Fruit fly (Drosophila melanogaster) whole organism, pupa: Measurements from ENCODE around the gene sea.

Source experiments
- CG10348 ChIP-seq: fragments of 200-800 bp; sonication (Bioruptor generic); IDR thresholded peaks from 2 replicates; pipeline ENCODE4 v1.3.6; 2022; ENCODE audit warnings: missing biosample characterization, missing genetic modification characterization
- CG12605 ChIP-seq: fragments of 200-800 bp; sonication (Bioruptor generic); IDR thresholded peaks from 2 replicates; pipeline ENCODE4 v1.3.6; 2022; ENCODE audit warnings: missing biosample characterization, missing genetic modification characterization
- CG13204 ChIP-seq: fragments of 200-800 bp; sonication (Bioruptor generic); optimal IDR thresholded peaks from 2 replicates; lab custom pipeline; 2018; ENCODE audit warnings: missing biosample characterization, mild to moderate bottlenecking, missing genetic modification characterization, moderate library complexity
- CG14655 ChIP-seq: fragments of 200-800 bp; sonication (Bioruptor generic); optimal IDR thresholded peaks from 3 replicates; lab custom pipeline; 2017; ENCODE audit warnings: mild to moderate bottlenecking, missing biosample characterization, missing genetic modification reagents, missing genetic modification characterization
- CG15710 ChIP-seq: fragments of 200-800 bp; sonication (Bioruptor generic); optimal IDR thresholded peaks from 2 replicates; lab custom pipeline; 2018; ENCODE audit warnings: missing biosample characterization, mild to moderate bottlenecking, missing genetic modification characterization, moderate library complexity
- CG17806 ChIP-seq: fragments of 200-800 bp; sonication (Bioruptor generic); optimal IDR thresholded peaks from 2 replicates; lab custom pipeline; 2018; ENCODE audit warnings: missing biosample characterization, mild to moderate bottlenecking, missing genetic modification characterization, moderate library complexity
- CG32121 ChIP-seq: fragments of 200-800 bp; sonication (Bioruptor generic); IDR thresholded peaks from 2 replicates; pipeline ENCODE4 v1.3.6; 2022; ENCODE audit warnings: missing biosample characterization, missing genetic modification characterization
- CG34367 ChIP-seq: fragments of 200-800 bp; sonication (Bioruptor generic); optimal IDR thresholded peaks from 2 replicates; lab custom pipeline; 2018; ENCODE audit warnings: missing biosample characterization, mild to moderate bottlenecking, missing genetic modification characterization
- CG4496 ChIP-seq: fragments of 200-800 bp; sonication (Bioruptor generic); IDR thresholded peaks from 3 replicates; pipeline ENCODE4 v1.3.6; 2022; ENCODE audit warnings: missing biosample characterization, missing genetic modification characterization
- CG8159 ChIP-seq: fragments of 200-800 bp; sonication (Bioruptor generic); optimal IDR thresholded peaks from 3 replicates; lab custom pipeline; 2018; ENCODE audit warnings: missing biosample characterization, mild to moderate bottlenecking, missing genetic modification characterization, moderate library complexity
- CG8301 ChIP-seq: fragments of 200-800 bp; sonication (Bioruptor generic); optimal IDR thresholded peaks from 2 replicates; lab custom pipeline; 2018; ENCODE audit warnings: missing biosample characterization, mild to moderate bottlenecking, missing genetic modification characterization
- CG9948 ChIP-seq: fragments of 200-800 bp; sonication (Bioruptor generic); optimal IDR thresholded peaks from 2 replicates; lab custom pipeline; 2018; ENCODE audit warnings: missing biosample characterization, mild to moderate bottlenecking, missing genetic modification characterization, moderate library complexity
- D1 ChIP-seq: fragments of 200-800 bp; sonication (Bioruptor generic); optimal IDR thresholded peaks from 2 replicates; lab custom pipeline; 2018; ENCODE audit warnings: missing biosample characterization, mild to moderate bottlenecking, missing genetic modification characterization, moderate library complexity
- EcR ChIP-seq: fragments of 200-800 bp; sonication (Bioruptor generic); optimal IDR thresholded peaks from 3 replicates; lab custom pipeline; 2019; ENCODE audit warnings: missing biosample characterization, missing genetic modification characterization, mild to moderate bottlenecking, moderate library complexity, missing genetic modification reagents
- Ets98B ChIP-seq: fragments of 200-800 bp; sonication (Bioruptor generic); IDR thresholded peaks from 2 replicates; pipeline ENCODE4 v1.3.6; 2022; ENCODE audit warnings: missing biosample characterization, missing genetic modification characterization
- Pif1A ChIP-seq: fragments of 200-800 bp; sonication (Bioruptor generic); optimal IDR thresholded peaks from 3 replicates; lab custom pipeline; 2016; ENCODE audit warnings: missing biosample characterization, missing genetic modification characterization
- Pif1B ChIP-seq: fragments of 200-800 bp; sonication (Bioruptor generic); optimal IDR thresholded peaks from 3 replicates; lab custom pipeline; 2016; ENCODE audit warnings: missing biosample characterization, missing genetic modification characterization
- Snoo ChIP-seq: fragments of 200-800 bp; sonication (Bioruptor generic); optimal IDR thresholded peaks from 3 replicates; lab custom pipeline; 2017; ENCODE audit warnings: missing biosample characterization, mild to moderate bottlenecking, missing genetic modification characterization, inconsistent platforms
- fd96Ca ChIP-seq: fragments of 200-800 bp; sonication (Bioruptor generic); IDR thresholded peaks from 3 replicates; pipeline ENCODE4 v1.3.6; 2022; ENCODE audit warnings: missing biosample characterization, missing genetic modification characterization
- gl ChIP-seq: fragments of 200-800 bp; sonication (Bioruptor generic); optimal IDR thresholded peaks from 2 replicates; lab custom pipeline; 2018; ENCODE audit warnings: missing biosample characterization, mild to moderate bottlenecking, missing genetic modification characterization
- rn ChIP-seq: fragments of 200-800 bp; sonication (Bioruptor generic); IDR thresholded peaks from 2 replicates; pipeline ENCODE4 v1.3.6; 2022; ENCODE audit warnings: missing biosample characterization, missing genetic modification characterization

sea gene

dm6 chr3R:11603136-11603535 lies 36.3 kb upstream of the sea start:
- TF ChIP-seq CG17806 = no peak
- no peak for TF ChIP-seq fd96Ca
- no peak for TF ChIP-seq D1
- no peak for TF ChIP-seq CG34367 (tag; lab: Kevin White, UChicago)
- peak; percentile 70 for TF ChIP-seq EcR (GFP tag; lab: Kevin White, UChicago)
- TF ChIP-seq CG32121 (GFP tag; lab: Robert Waterston, UW) = no peak; the same call in 1 of the 2 replicates
- TF ChIP-seq, all 21 proteins: peak for 1

DNA sequence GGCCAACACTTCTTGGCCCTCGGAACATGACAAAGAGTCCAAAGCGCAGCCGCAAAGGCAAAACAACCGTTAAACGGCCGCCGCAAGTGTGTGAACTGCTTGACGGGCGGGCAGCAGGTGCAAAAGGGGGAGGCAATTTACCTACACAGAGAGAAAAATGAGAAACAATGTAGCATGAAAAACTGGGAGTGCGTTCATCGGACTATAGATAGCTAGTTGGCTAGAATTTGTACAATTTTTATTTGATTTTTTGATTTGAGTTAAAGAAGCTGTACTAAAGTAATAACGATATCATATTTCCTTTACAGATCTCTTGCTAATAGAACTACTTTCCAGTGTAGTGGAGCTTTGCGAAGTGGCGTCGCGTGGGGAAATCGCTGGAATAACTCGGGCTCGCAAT lies 28.7 kb upstream of the sea start:
- TF ChIP-seq Snoo (tag; lab: Kevin White, UChicago) (no peak), Pif1A (GFP tag; lab: Kevin White, UChicago) (no peak), CG32121 (GFP tag; lab: Robert Waterston, UW) (peak; percentile 62), CG13204 (GFP tag; lab: Kevin White, UChicago) (no peak), CG12605 (GFP tag; lab: Robert Waterston, UW) (peak; percentile 58), rn (0 out of 2 replicates have a peak, but pooled peaks have one; percentile 20), fd96Ca (peak; percentile 52; the same call in 2 of the 3 replicates), Ets98B (peak; percentile 75), CG15710 (tag; lab: Kevin White, UChicago) (peak; percentile 20), CG8301 (tag; lab: Kevin White, UChicago) (peak; percentile 49), CG17806 (peak; percentile 15), Pif1B (GFP tag; lab: Kevin White, UChicago) (no peak), CG4496 (GFP tag; lab: Robert Waterston, UW) (peak; percentile 82)

- peak; percentile 62 for TF ChIP-seq CG9948 (tag; lab: Kevin White, UChicago)
- TF ChIP-seq Ets98B = peak; percentile 13; the same call in 1 of the 2 replicates
- TF ChIP-seq EcR (GFP tag; lab: Kevin White, UChicago) = peak; percentile 32
- TF ChIP-seq CG14655 = no peak
- TF ChIP-seq, all 21 proteins: peak for 3
These were observed 23.0 kb upstream of the sea start, which contains the start of gene CG6791 for dm6 chr3R:11589764-11590358. Gene CG6791 (minus strand): TSS chr3R:11590146.

DNA sequence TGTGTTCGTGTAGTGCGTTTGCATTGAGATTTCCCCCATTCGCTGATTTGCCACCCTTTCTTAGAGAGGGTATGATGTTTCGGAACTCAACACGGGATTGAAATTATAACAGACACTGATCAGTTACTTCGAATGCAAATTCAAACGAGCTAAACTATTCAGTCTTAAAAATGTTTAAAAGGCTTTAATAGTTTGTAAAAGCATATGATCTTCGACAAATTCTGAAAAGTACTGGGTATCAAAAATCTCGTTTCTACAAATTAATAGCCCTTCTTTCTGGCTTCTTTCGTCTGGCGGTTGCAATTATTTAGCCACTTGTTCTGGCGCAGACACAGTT lies 15.4 kb upstream of the sea start:
- TF ChIP-seq CG34367 (tag; lab: Kevin White, UChicago) (peak; percentile 82), D1 (no peak), Pif1B (GFP tag; lab: Kevin White, UChicago) (no peak), CG17806 (peak; percentile 87), CG12605 (GFP tag; lab: Robert Waterston, UW) (no peak; the same call in none of the 2 replicates), CG8301 (tag; lab: Kevin White, UChicago) (peak; percentile 93), Pif1A (GFP tag; lab: Kevin White, UChicago) (no peak), CG9948 (tag; lab: Kevin White, UChicago) (peak; percentile 84), EcR (GFP tag; lab: Kevin White, UChicago) (no peak), CG8159 (tag; lab: Kevin White, UChicago) (peak; percentile 84), CG15710 (tag; lab: Kevin White, UChicago) (peak; percentile 81), CG13204 (GFP tag; lab: Kevin White, UChicago) (peak; percentile 51), CG4496 (GFP tag; lab: Robert Waterston, UW) (peak; percentile 96), CG32121 (GFP tag; lab: Robert Waterston, UW) (peak; percentile 95), rn (peak; percentile 67; the same call in 1 of the 2 replicates), Ets98B (peak; percentile 95), gl (peak; percentile 73), Snoo (tag; lab: Kevin White, UChicago) (no peak), fd96Ca (peak; percentile 95), CG10348 (GFP tag; lab: Robert Waterston, UW) (peak; percentile 63; the same call in 1 of the 2 replicates), CG14655 (no peak)
- TF ChIP-seq, all 21 proteins: peak for 14

DNA sequence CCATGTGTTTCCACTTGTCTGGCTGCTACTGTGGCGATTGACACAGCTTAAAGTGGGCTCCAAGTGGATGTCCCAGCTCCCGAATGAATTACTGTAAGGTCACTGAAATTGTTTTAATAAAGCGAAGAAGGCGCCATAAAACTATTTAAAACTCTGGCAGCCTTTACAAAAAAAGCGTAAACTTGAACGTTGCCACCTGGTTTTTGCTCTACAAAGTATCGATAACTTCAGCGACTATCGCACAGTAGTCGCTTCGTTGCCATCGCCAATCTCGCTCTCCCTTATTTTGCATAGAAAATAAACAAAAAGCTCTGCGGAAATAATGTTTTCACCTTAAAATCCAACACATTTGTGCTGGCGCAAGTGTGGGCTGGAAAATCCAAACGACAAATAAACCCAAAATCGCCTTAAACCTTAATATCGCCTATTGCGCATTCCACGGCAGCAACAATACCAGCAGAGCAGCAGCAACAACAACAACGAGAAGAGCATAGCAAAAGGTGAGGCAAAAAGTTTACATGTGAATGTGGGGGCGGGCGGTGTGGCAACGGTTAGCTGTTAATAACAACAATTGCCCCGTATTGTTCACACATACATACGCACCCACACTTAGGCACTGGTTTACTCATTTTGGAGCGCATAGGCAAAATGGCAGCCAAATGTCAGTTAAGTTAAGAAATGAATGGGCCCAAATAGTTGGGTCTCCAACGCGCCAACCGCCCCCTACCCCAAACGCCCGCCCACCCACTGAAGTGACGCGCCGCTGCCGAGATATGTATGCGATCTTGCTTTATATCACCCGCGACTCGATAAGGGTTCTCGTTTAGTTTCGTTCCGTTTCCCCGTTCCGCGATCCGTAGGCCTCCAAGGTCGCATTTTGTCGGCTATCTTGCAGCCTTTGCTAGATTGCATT lies 14.7 kb upstream of the sea start, which contains the start of gene wkd:
Gene wkd (plus strand): TSS at position 237 of the 913 bp plus-strand sequence.
- TF ChIP-seq CG8301 (tag; lab: Kevin White, UChicago) (no peak), CG8159 (tag; lab: Kevin White, UChicago) (no peak)

DNA sequence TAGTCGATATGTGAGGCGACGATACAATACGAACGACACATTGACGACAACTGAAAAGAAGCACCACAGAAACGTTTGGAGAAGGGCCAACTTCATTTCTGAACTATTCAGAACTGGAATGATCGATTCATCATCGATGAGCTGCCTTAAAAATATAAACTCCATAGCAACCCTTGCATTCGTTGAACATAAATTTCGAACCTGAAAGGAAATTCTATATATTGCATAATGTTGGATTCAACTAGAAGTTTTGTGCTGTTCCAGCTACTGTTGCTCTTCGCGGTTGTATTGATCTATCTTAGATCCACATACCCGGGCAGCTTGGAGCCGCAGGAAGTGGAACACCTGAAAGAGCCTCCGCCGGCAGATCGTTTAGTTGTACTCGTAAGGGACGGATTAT lies 11.8 kb upstream of the sea start, which contains the start of the genes CG6790 and CG5342:
Gene CG6790 (minus strand): TSS at position 101 of the 400 bp plus-strand sequence.
Gene CG5342 (plus strand): TSS at position 182 of the 400 bp plus-strand sequence.
- TF ChIP-seq Snoo (tag; lab: Kevin White, UChicago) (no peak), D1 (no peak), CG12605 (GFP tag; lab: Robert Waterston, UW) (no peak), EcR (GFP tag; lab: Kevin White, UChicago) (no peak)
